Fruit fly (Drosophila melanogaster): ENCODE measurements around the gene Nplp4.

DNA sequence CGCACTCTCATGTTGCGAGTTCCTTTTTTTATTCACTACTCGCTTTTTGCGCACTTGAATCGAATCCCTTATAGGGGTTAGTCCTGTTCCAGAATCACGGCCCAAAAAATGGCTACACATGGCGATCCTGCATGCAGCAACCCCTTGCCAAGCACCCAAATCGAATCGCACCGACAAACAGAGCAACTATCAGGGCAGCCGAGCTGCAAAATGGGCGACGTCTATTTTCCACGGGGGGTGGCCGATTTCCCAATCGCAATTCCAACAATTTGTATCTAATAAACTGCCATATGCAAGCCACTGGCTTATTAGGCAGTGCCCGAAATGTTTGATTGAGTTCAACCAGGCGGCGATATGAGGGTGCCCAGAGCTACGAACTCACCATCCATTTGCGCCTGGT is 40.9 kb upstream of the Nplp4 start:
- no peak for TF ChIP-seq CG14710 (tag; optimal IDR thresholded peaks at IDR 0.05)
- no peak for TF ChIP-seq CG13624 (GFP tag; optimal IDR thresholded peaks at IDR 0.05)
- no peak for TF ChIP-seq Sox102F (GFP tag; optimal IDR thresholded peaks at IDR 0.05)
- TF ChIP-seq Nf-YA (GFP tag; IDR thresholded peaks at IDR 0.05), result no peak

All from whole organism, embryonic.